Worm (Caenorhabditis elegans) whole organism, young adult: ENCODE results near the gene E02H9.13.

Experiments
- F49E8.2 ChIP-seq: sonication (generic microtip); optimal IDR thresholded peaks from 3 replicates; lab custom pipeline; 2017; ENCODE audit warnings: missing genetic modification characterization, mild to moderate bottlenecking, missing compliant biosample characterization, antibody characterized with exemption, moderate library complexity; ENCODE audit not compliant: insufficient read depth
- ama-1 ChIP-seq, 3 experiments: fragments of 150-350 bp in 1 of 3; sonication (generic microtip) in 2 of 3; optimal IDR thresholded peaks; 2 replicates each; lab custom pipeline; 2014 to 2018; ENCODE audit warnings: missing biosample characterization in 2 of 3, missing genetic modification characterization in 2 of 3, missing genetic modification reagents in 2 of 3
- ceh-79 ChIP-seq: sonication (generic microtip); optimal IDR thresholded peaks from 2 replicates; lab custom pipeline; 2017; ENCODE audit warnings: mild to moderate bottlenecking, missing genetic modification characterization, missing compliant biosample characterization
- ets-4 ChIP-seq: fragments of 200-800 bp; sonication (Bioruptor generic); optimal IDR thresholded peaks from 2 replicates; lab custom pipeline; 2018; ENCODE audit warnings: mild to moderate bottlenecking, missing genetic modification characterization, missing compliant biosample characterization
- hmg-20 ChIP-seq: fragments of 200-800 bp; sonication (Bioruptor generic); IDR thresholded peaks from 2 replicates; pipeline ENCODE4 v1.3.6; 2022; ENCODE audit warnings: missing genetic modification reagents, missing genetic modification characterization, missing compliant biosample characterization
- hsf-1 ChIP-seq: fragments of 200-800 bp; sonication (Bioruptor generic); IDR thresholded peaks from 2 replicates; pipeline ENCODE4 v1.3.6; 2022; ENCODE audit warnings: missing genetic modification reagents, missing genetic modification characterization, missing compliant biosample characterization
- let-526 ChIP-seq: fragments of 200-800 bp; sonication (Bioruptor generic); IDR thresholded peaks from 2 replicates; pipeline ENCODE4 v1.3.6; 2022; ENCODE audit warnings: missing genetic modification reagents, missing genetic modification characterization, missing compliant biosample characterization
- lin-35 ChIP-seq, 3 experiments: fragments of 150-350 bp in 2 of 3; sonication (generic microtip) in 1 of 3; optimal IDR thresholded peaks; 2 replicates each; lab custom pipeline; 2014 to 2018; ENCODE audit warnings: missing biosample characterization in 3 of 3, missing genetic modification characterization in 3 of 3, missing genetic modification reagents in 3 of 3
- nhr-179 ChIP-seq: sonication (generic microtip); optimal IDR thresholded peaks from 2 replicates; lab custom pipeline; 2016; ENCODE audit warnings: mild to moderate bottlenecking, missing genetic modification characterization, missing compliant biosample characterization
- repo-1 ChIP-seq: sonication (generic microtip); optimal IDR thresholded peaks from 2 replicates; lab custom pipeline; 2017; ENCODE audit warnings: mild to moderate bottlenecking, missing genetic modification characterization, missing compliant biosample characterization

- TF ChIP-seq nhr-179 (tag; lab: Kevin White, UChicago) (no peak), ama-1 (optimal IDR thresholded peaks at IDR 0.05; lab: Kevin White, UChicago) (no peak), ama-1 (GFP tag; optimal IDR thresholded peaks at IDR 0.05; lab: Kevin White, UChicago) (no peak), ceh-79 (tag; lab: Kevin White, UChicago) (no peak), F49E8.2 (tag; lab: Kevin White, UChicago) (no peak), repo-1 (tag; lab: Kevin White, UChicago) (no peak), hmg-20 (no peak), hsf-1 (GFP tag; lab: Robert Waterston, UW) (no peak), let-526 (GFP tag; lab: Robert Waterston, UW) (no peak), lin-35 (GFP tag; optimal IDR thresholded peaks at IDR 0.05; lab: Kevin White, UChicago) (no peak), ets-4 (GFP tag; lab: Kevin White, UChicago) (no peak)
Observed at ce11 chrIII:2477303-2477702, 38.8 kb upstream of the E02H9.13 start.
